Fruit fly (Drosophila melanogaster) whole organism, embryonic: ENCODE measurements around the gene Argl.

Experiments
- ATbp ChIP-seq: fragments of 200-800 bp; sonication (Bioruptor generic); optimal IDR thresholded peaks from 2 replicates; lab custom pipeline; 2017; ENCODE audit warnings: missing biosample characterization, mild to moderate bottlenecking, missing genetic modification characterization, missing genetic modification reagents
- Antp ChIP-seq: fragments of 200-800 bp; sonication (Bioruptor generic); optimal IDR thresholded peaks from 3 replicates; lab custom pipeline; 2016; ENCODE audit warnings: missing biosample characterization, missing genetic modification characterization
- Atf6 ChIP-seq: fragments of 200-800 bp; sonication (Bioruptor generic); IDR thresholded peaks from 2 replicates; pipeline ENCODE4 v1.3.6; 2022; ENCODE audit warnings: missing biosample characterization, missing genetic modification characterization
- CG10147 ChIP-seq: fragments of 200-800 bp; sonication (Bioruptor generic); optimal IDR thresholded peaks from 2 replicates; lab custom pipeline; 2019; ENCODE audit warnings: missing biosample characterization, mild to moderate bottlenecking, missing genetic modification characterization, moderate library complexity
- CG10209 ChIP-seq: fragments of 200-800 bp; sonication (Bioruptor generic); optimal IDR thresholded peaks from 3 replicates; lab custom pipeline; 2017; ENCODE audit warnings: missing biosample characterization, mild to moderate bottlenecking, missing genetic modification characterization, missing genetic modification reagents
- CG10366 ChIP-seq: fragments of 200-800 bp; sonication (Bioruptor generic); IDR thresholded peaks from 2 replicates; pipeline ENCODE4 v1.3.6; 2022; ENCODE audit warnings: missing biosample characterization, missing genetic modification characterization
- CG10654 ChIP-seq: fragments of 200-800 bp; sonication (Bioruptor generic); optimal IDR thresholded peaks from 2 replicates; lab custom pipeline; 2016; ENCODE audit warnings: missing biosample characterization, missing genetic modification characterization
- CG11085 ChIP-seq: fragments of 200-800 bp; sonication (Bioruptor generic); IDR thresholded peaks from 2 replicates; pipeline ENCODE4 v1.3.6; 2022; ENCODE audit warnings: missing biosample characterization, missing genetic modification characterization
- CG11093 ChIP-seq: fragments of 200-800 bp; sonication (Bioruptor generic); IDR thresholded peaks from 3 replicates; pipeline ENCODE4 v1.3.6; 2022; ENCODE audit warnings: missing biosample characterization, missing genetic modification characterization
- CG2202 ChIP-seq: fragments of 200-800 bp; sonication (Bioruptor generic); optimal IDR thresholded peaks from 2 replicates; lab custom pipeline; 2018; ENCODE audit warnings: missing biosample characterization, mild to moderate bottlenecking, missing genetic modification characterization
- CG3065 ChIP-seq: fragments of 200-800 bp; sonication (Bioruptor generic); optimal IDR thresholded peaks from 2 replicates; lab custom pipeline; 2016; ENCODE audit warnings: missing biosample characterization, missing genetic modification characterization
- CG31441 ChIP-seq: fragments of 200-800 bp; sonication (Bioruptor generic); IDR thresholded peaks from 2 replicates; pipeline ENCODE4 v1.3.6; 2022; ENCODE audit warnings: missing biosample characterization, missing genetic modification characterization
- CG43689 ChIP-seq: fragments of 200-800 bp; sonication (Bioruptor generic); IDR thresholded peaks from 2 replicates; pipeline ENCODE4 v1.3.6; 2022; ENCODE audit warnings: missing biosample characterization, missing genetic modification characterization
- CG5245 ChIP-seq: fragments of 200-800 bp; sonication (Bioruptor generic); optimal IDR thresholded peaks from 3 replicates; lab custom pipeline; 2016; ENCODE audit warnings: missing biosample characterization, missing genetic modification characterization
- CG5953 ChIP-seq: fragments of 200-800 bp; sonication (Bioruptor generic); IDR thresholded peaks from 2 replicates; pipeline ENCODE4 v1.3.6; 2022; ENCODE audit warnings: missing biosample characterization, missing genetic modification characterization
- CG6683 ChIP-seq: fragments of 200-800 bp; sonication (Bioruptor generic); optimal IDR thresholded peaks from 2 replicates; lab custom pipeline; 2017; ENCODE audit warnings: missing biosample characterization, mild to moderate bottlenecking, missing genetic modification characterization, missing genetic modification reagents
- CG6689 ChIP-seq: fragments of 200-800 bp; sonication (Bioruptor generic); IDR thresholded peaks from 2 replicates; pipeline ENCODE4 v1.3.6; 2022; ENCODE audit warnings: missing biosample characterization, missing genetic modification characterization
- CG7839 ChIP-seq: fragments of 200-800 bp; sonication (Bioruptor generic); optimal IDR thresholded peaks from 3 replicates; lab custom pipeline; 2018; ENCODE audit warnings: missing biosample characterization, mild to moderate bottlenecking, missing genetic modification characterization, moderate library complexity
- CG9215 ChIP-seq: fragments of 200-800 bp; sonication (Bioruptor generic); IDR thresholded peaks from 2 replicates; pipeline ENCODE4 v1.3.6; 2022; ENCODE audit warnings: missing biosample characterization, missing genetic modification characterization
- CG9876 ChIP-seq: fragments of 200-800 bp; sonication (Bioruptor generic); optimal IDR thresholded peaks from 2 replicates; lab custom pipeline; 2016; ENCODE audit warnings: missing biosample characterization, missing genetic modification characterization
- Gsc ChIP-seq: fragments of 200-800 bp; sonication (Bioruptor generic); IDR thresholded peaks from 2 replicates; pipeline ENCODE4 v1.3.6; 2022; ENCODE audit warnings: missing biosample characterization, missing genetic modification characterization
- Gug ChIP-seq: fragments of 200-800 bp; sonication (Bioruptor generic); IDR thresholded peaks from 4 replicates; pipeline ENCODE4 v1.3.6; 2022; ENCODE audit warnings: missing biosample characterization, missing genetic modification characterization
- H2.0 ChIP-seq: fragments of 200-800 bp; sonication (Bioruptor generic); IDR thresholded peaks from 2 replicates; pipeline ENCODE4 v1.3.6; 2022; ENCODE audit warnings: missing biosample characterization, missing genetic modification characterization
- HLH4C ChIP-seq: fragments of 200-800 bp; sonication (Bioruptor generic); IDR thresholded peaks from 3 replicates; pipeline ENCODE4 v1.3.6; 2022; ENCODE audit warnings: missing biosample characterization, missing genetic modification characterization; ENCODE audit not compliant: partially characterized antibody
- HLHmδ ChIP-seq: fragments of 200-800 bp; sonication (Bioruptor generic); optimal IDR thresholded peaks from 2 replicates; lab custom pipeline; 2018; ENCODE audit warnings: missing biosample characterization, mild to moderate bottlenecking, missing genetic modification characterization, moderate library complexity
- HmgD ChIP-seq: fragments of 200-800 bp; sonication (Bioruptor generic); optimal IDR thresholded peaks from 3 replicates; lab custom pipeline; 2016; ENCODE audit warnings: missing biosample characterization, missing genetic modification characterization
- Lim3 ChIP-seq: fragments of 200-800 bp; sonication (Bioruptor generic); IDR thresholded peaks from 2 replicates; pipeline ENCODE4 v1.3.6; 2022; ENCODE audit warnings: missing biosample characterization, missing genetic modification characterization
- Lpt ChIP-seq: fragments of >200 bp; optimal IDR thresholded peaks from 2 replicates; lab custom pipeline; 2018; ENCODE audit warnings: missing biosample characterization, missing genetic modification characterization
- MBD-R2 ChIP-seq: fragments of 200-800 bp; sonication (Bioruptor generic); IDR thresholded peaks from 2 replicates; pipeline ENCODE4 v1.3.6; 2022; ENCODE audit warnings: missing biosample characterization, missing genetic modification characterization
- Oaz ChIP-seq: fragments of 200-800 bp; sonication (Bioruptor generic); IDR thresholded peaks from 2 replicates; pipeline ENCODE4 v1.3.6; 2022; ENCODE audit warnings: missing biosample characterization, missing genetic modification characterization
- Ptx1 ChIP-seq: fragments of 200-800 bp; sonication (Bioruptor generic); IDR thresholded peaks from 2 replicates; pipeline ENCODE4 v1.3.6; 2022; ENCODE audit warnings: missing biosample characterization, missing genetic modification characterization
- Vsx1 ChIP-seq: fragments of 200-800 bp; sonication (Bioruptor generic); optimal IDR thresholded peaks from 2 replicates; lab custom pipeline; 2017; ENCODE audit warnings: missing biosample characterization, mild to moderate bottlenecking, missing genetic modification characterization, missing genetic modification reagents
- ab ChIP-seq: fragments of 200-800 bp; sonication (Bioruptor generic); optimal IDR thresholded peaks from 2 replicates; lab custom pipeline; 2016; ENCODE audit warnings: missing biosample characterization, missing genetic modification characterization
- ase ChIP-seq: fragments of 200-800 bp; sonication (Bioruptor generic); IDR thresholded peaks from 3 replicates; pipeline ENCODE4 v1.3.6; 2022; ENCODE audit warnings: missing biosample characterization, missing genetic modification characterization
- bowl ChIP-seq: fragments of 200-800 bp; sonication (Bioruptor generic); IDR thresholded peaks from 2 replicates; pipeline ENCODE4 v1.3.6; 2022; ENCODE audit warnings: missing biosample characterization, missing genetic modification characterization
- chif ChIP-seq, 2 experiments: fragments of 200-800 bp; sonication (Bioruptor generic); optimal IDR thresholded peaks; 3 replicates each; lab custom pipeline; 2016; ENCODE audit warnings: missing biosample characterization in 2 of 2, missing genetic modification characterization in 2 of 2
- chn ChIP-seq: fragments of 200-800 bp; sonication (Bioruptor generic); optimal IDR thresholded peaks from 2 replicates; lab custom pipeline; 2016; ENCODE audit warnings: missing biosample characterization, missing genetic modification characterization
- da ChIP-seq: fragments of 200-800 bp; sonication (Bioruptor generic); optimal IDR thresholded peaks from 2 replicates; lab custom pipeline; 2016; ENCODE audit warnings: missing biosample characterization, missing genetic modification characterization
- en ChIP-seq: fragments of 200-800 bp; sonication (Bioruptor generic); optimal IDR thresholded peaks from 2 replicates; lab custom pipeline; 2016; ENCODE audit warnings: missing biosample characterization, missing genetic modification characterization
- fd102C ChIP-seq: fragments of 200-800 bp; sonication (Bioruptor generic); optimal IDR thresholded peaks from 2 replicates; lab custom pipeline; 2018; ENCODE audit warnings: missing biosample characterization, mild to moderate bottlenecking, missing genetic modification characterization, moderate library complexity
- h ChIP-seq: fragments of >200 bp; optimal IDR thresholded peaks from 2 replicates; lab custom pipeline; 2017
- her ChIP-seq: fragments of 200-800 bp; sonication (Bioruptor generic); optimal IDR thresholded peaks from 2 replicates; lab custom pipeline; 2016; ENCODE audit warnings: missing biosample characterization, missing genetic modification characterization
- ind ChIP-seq: fragments of 200-800 bp; sonication (Bioruptor generic); optimal IDR thresholded peaks from 3 replicates; lab custom pipeline; 2016; ENCODE audit warnings: missing biosample characterization, missing genetic modification characterization
- kah ChIP-seq: fragments of 200-800 bp; sonication (Bioruptor generic); optimal IDR thresholded peaks from 2 replicates; lab custom pipeline; 2018; ENCODE audit warnings: missing biosample characterization, mild to moderate bottlenecking, missing genetic modification characterization
- lmd ChIP-seq: fragments of 200-800 bp; sonication (Bioruptor generic); IDR thresholded peaks from 2 replicates; pipeline ENCODE4 v1.3.6; 2022; ENCODE audit warnings: missing biosample characterization, missing genetic modification characterization
- luna ChIP-seq: fragments of 200-800 bp; sonication (Bioruptor generic); optimal IDR thresholded peaks from 2 replicates; lab custom pipeline; 2016; ENCODE audit warnings: missing biosample characterization, missing genetic modification characterization
- oc ChIP-seq: fragments of 200-800 bp; sonication (Bioruptor generic); optimal IDR thresholded peaks from 2 replicates; lab custom pipeline; 2018; ENCODE audit warnings: missing biosample characterization, mild to moderate bottlenecking, missing genetic modification characterization, moderate library complexity
- pb ChIP-seq: fragments of 200-800 bp; sonication (Bioruptor generic); optimal IDR thresholded peaks from 3 replicates; lab custom pipeline; 2016; ENCODE audit warnings: missing biosample characterization, missing genetic modification characterization
- pho ChIP-seq: fragments of 200-800 bp; sonication (Bioruptor generic); optimal IDR thresholded peaks from 2 replicates; lab custom pipeline; 2016; ENCODE audit warnings: missing biosample characterization, missing genetic modification characterization
- pita ChIP-seq: fragments of 200-800 bp; sonication (Bioruptor generic); optimal IDR thresholded peaks from 2 replicates; lab custom pipeline; 2017; ENCODE audit warnings: missing biosample characterization, mild to moderate bottlenecking, missing genetic modification characterization
- rib ChIP-seq: fragments of 200-800 bp; sonication (Bioruptor generic); IDR thresholded peaks from 2 replicates; pipeline ENCODE4 v1.3.6; 2022; ENCODE audit warnings: missing biosample characterization, missing genetic modification characterization
- trem ChIP-seq: fragments of 200-800 bp; optimal IDR thresholded peaks from 3 replicates; lab custom pipeline; 2019; ENCODE audit warnings: missing biosample characterization, mild to moderate bottlenecking, missing genetic modification characterization, moderate library complexity
- zen2 ChIP-seq: fragments of 200-800 bp; sonication (Bioruptor generic); IDR thresholded peaks from 3 replicates; pipeline ENCODE4 v1.3.6; 2022; ENCODE audit warnings: missing biosample characterization, missing genetic modification characterization; ENCODE audit not compliant: partially characterized antibody

Gene Argl

DNA sequence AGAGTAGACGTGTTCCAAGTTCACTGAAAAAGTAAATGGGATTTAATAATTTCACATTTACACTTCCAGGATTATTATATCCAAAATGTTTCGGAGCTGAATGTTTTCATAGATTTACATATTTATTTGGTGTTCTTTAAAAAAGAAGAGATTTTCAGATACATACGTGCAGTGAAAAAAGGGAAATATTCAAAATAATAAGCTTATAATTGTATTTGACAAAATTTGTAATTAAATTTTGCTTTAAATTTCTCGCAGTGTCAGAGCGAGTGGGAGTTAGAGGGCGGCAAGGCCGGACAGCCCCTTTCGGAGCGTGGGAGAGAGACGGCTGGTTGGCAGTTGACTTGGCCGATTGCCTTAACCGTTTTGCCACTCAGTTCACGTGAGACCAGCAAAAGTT, 4.9 kb downstream of the Argl start, which contains the start of gene Tsp29Fb (continued):
- TF ChIP-seq ind (GFP tag; lab: Kevin White, UChicago) (peak; percentile 73), bowl (GFP tag; lab: Robert Waterston, UW) (no peak), Lim3 (GFP tag; lab: Robert Waterston, UW) (no peak), kah (GFP tag; lab: Kevin White, UChicago) (peak; percentile 46), ab (no peak), trem (no peak), CG5953 (peak; percentile 47; the same call in 1 of the 2 replicates), CG2202 (tag; lab: Kevin White, UChicago) (no peak), Atf6 (GFP tag; lab: Robert Waterston, UW) (peak; percentile 86), CG6689 (peak; percentile 60), CG10209 (GFP tag; lab: Kevin White, UChicago) (peak; percentile 83), rib (GFP tag; lab: Robert Waterston, UW) (no peak), chn (GFP tag; lab: Kevin White, UChicago) (peak; percentile 20), luna (no peak), pb (no peak), h (lab: Kevin White, UChicago) (no peak), CG31441 (GFP tag; lab: Robert Waterston, UW) (peak; percentile 75), Oaz (GFP tag; lab: Robert Waterston, UW) (peak; percentile 38; the same call in 1 of the 2 replicates), da (GFP tag; lab: Kevin White, UChicago) (no peak), Ptx1 (GFP tag; lab: Robert Waterston, UW) (peak; percentile 77), CG7839 (tag; lab: Kevin White, UChicago) (peak; percentile 88), CG11093 (GFP tag; lab: Robert Waterston, UW) (peak; percentile 65; the same call in 2 of the 3 replicates), Lpt (GFP tag; lab: Kevin White, UChicago) (no peak), CG11085 (0 out of 2 replicates have a peak, but pooled peaks have one; percentile 21), HLHmδ (no peak), CG10654 (GFP tag; lab: Kevin White, UChicago) (peak; percentile 56), CG5245 (peak; percentile 38), HLH4C (GFP tag; lab: Robert Waterston, UW) (no peak), chif (GFP tag; optimal IDR thresholded peaks at IDR 0.05; lab: Kevin White, UChicago) (peak; percentile 46 to 47), lmd (peak; percentile 75), HmgD (GFP tag; lab: Kevin White, UChicago) (no peak), ase (GFP tag; lab: Robert Waterston, UW) (0 out of 3 replicates have a peak, but pooled peaks have one; percentile 19), her (GFP tag; lab: Kevin White, UChicago) (peak; percentile 39), pita (GFP tag; lab: Kevin White, UChicago) (no peak), en (GFP tag; lab: Kevin White, UChicago) (no peak), oc (peak; percentile 38), CG6683 (peak; percentile 62), H2.0 (GFP tag; lab: Robert Waterston, UW) (peak; percentile 31; the same call in 1 of the 2 replicates), CG10147 (GFP tag; lab: Kevin White, UChicago) (peak; percentile 71), CG43689 (no peak), CG9876 (GFP tag; lab: Kevin White, UChicago) (no peak), fd102C (GFP tag; lab: Kevin White, UChicago) (no peak), zen2 (GFP tag; lab: Robert Waterston, UW) (no peak), Gug (GFP tag; lab: Robert Waterston, UW) (peak; percentile 38; the same call in 1 of the 4 replicates), Gsc (GFP tag; lab: Robert Waterston, UW) (no peak), ATbp (GFP tag; lab: Kevin White, UChicago) (peak; percentile 67), Vsx1 (GFP tag; lab: Kevin White, UChicago) (no peak), CG10366 (GFP tag; lab: Robert Waterston, UW) (peak; percentile 65; the same call in 1 of the 2 replicates), MBD-R2 (0 out of 2 replicates have a peak, but pooled peaks have one; percentile 31), pho (GFP tag; lab: Kevin White, UChicago) (peak; percentile 60), CG3065 (no peak), Antp (peak; percentile 39), CG9215 (peak; percentile 71)
